Worm (Caenorhabditis elegans) whole organism, L4/young adult: ENCODE data around the gene cutl-1.

Source experiments
- W03F9.2 ChIP-seq: fragments of 150-350 bp; optimal IDR thresholded peaks from 2 replicates; lab custom pipeline; 2014; ENCODE audit warnings: missing biosample characterization, missing genetic modification characterization
- dao-5 ChIP-seq: sonication (generic microtip); optimal IDR thresholded peaks from 2 replicates; lab custom pipeline; 2016; ENCODE audit warnings: missing genotype, missing genetic modification characterization, moderate library complexity, missing compliant biosample characterization
- him-1 ChIP-seq: sonication (generic microtip); optimal IDR thresholded peaks from 2 replicates; lab custom pipeline; 2016; ENCODE audit warnings: missing genotype, missing genetic modification reagents, missing genetic modification characterization, missing compliant biosample characterization

cutl-1 gene

DNA sequence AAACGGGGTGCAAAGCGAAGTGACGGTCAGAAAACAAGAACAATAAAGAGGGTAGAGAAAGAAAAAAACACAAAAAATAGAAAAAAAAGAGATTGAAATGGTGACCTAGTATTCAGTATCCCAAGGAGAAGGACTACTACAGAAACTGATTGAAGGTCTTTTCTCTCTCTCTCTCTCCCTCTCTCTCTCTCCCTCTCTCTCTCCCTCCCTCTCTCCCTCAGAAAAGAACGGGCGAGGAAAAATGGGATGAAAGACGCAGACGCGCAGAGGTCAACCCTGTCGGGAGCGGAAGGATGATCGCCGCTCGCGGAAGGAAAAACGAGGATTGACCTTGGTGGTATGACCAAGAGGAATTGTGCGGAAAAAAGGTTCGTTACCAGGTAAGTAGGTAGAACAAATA is 31.4 kb downstream of the cutl-1 start:
- no peak for TF ChIP-seq W03F9.2 (tag; lab: Kevin White, UChicago)
- TF ChIP-seq dao-5, result no peak
- no peak for TF ChIP-seq him-1 (tag; lab: Kevin White, UChicago)

ce11 chrV:13373643-13374042 is 32.3 kb downstream of the cutl-1 start:
- TF ChIP-seq him-1 (tag; lab: Kevin White, UChicago), result no peak
- TF ChIP-seq dao-5, result no peak
- TF ChIP-seq W03F9.2 (tag; lab: Kevin White, UChicago), result no peak

DNA sequence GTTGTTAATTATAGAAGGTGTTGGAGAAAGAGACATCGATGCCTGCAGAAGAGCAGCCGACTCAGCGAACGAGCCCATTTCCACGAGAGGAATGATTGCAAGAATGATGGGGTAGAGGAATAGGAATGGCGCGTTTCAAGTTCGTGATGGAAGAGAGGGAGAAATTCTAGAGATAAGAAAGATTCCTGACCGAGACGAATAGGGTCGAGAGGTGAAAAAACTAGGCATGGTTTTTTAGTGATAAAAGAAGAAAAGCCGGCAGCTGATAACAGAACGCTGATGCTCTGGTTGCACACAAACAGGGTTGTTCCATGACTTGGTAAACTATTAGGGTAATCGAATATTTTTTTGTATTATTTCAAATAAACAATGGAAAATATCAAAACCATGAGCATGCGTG is 33.1 kb downstream of the cutl-1 start:
- TF ChIP-seq W03F9.2 (tag; lab: Kevin White, UChicago) (no peak), him-1 (tag; lab: Kevin White, UChicago) (no peak), dao-5 (no peak)

- TF ChIP-seq dao-5 (no peak), him-1 (tag; lab: Kevin White, UChicago) (no peak), W03F9.2 (tag; lab: Kevin White, UChicago) (no peak)
These were observed 34.6 kb downstream of the cutl-1 start for ce11 chrV:13371336-13371735.

DNA sequence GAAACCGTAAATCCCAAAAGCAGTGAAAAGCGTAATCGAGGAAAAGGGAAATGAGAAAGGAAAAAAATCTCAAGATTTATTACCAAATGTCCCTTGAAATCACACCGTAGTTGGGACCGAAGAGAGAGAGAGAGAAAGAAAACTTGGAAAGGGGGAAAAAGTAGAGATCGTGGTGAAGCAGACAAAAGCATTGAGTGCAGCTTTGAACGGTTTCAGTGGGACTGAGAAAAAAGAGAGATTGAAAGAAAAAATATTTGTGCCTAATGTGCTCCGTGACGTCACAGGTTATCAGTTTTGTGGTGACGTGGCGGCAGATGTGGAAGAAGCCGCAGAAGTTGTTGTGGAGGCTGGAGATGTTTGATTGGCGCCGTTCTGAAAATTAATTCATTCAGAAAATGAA is 35.6 kb downstream of the cutl-1 start:
- TF ChIP-seq him-1 (tag; lab: Kevin White, UChicago) (no peak), dao-5 (no peak), W03F9.2 (tag; lab: Kevin White, UChicago) (no peak)

ce11 chrV:13369663-13370062 is 36.3 kb downstream of the cutl-1 start:
- no peak for TF ChIP-seq dao-5
- TF ChIP-seq him-1 (tag; lab: Kevin White, UChicago), result no peak
- TF ChIP-seq W03F9.2 (tag; lab: Kevin White, UChicago), result no peak

DNA sequence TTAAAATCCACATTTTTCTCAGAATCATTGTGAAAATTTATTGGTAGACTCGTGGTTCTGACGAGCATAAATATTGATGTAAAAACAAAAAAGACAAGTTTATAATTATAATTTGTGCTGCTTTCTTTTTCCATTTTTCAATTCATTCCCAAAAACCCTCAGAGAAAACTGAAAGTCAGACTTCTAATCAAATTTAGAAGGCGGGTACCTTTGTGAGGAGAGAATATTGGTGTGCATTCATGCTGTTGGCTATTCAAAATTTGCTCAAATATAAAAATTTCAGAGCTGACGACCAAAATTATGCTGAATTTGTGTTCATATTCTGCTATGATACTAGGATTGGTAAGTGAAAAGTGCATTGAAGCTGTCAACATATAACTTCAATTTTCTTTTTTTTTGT is 38.9 kb downstream of the cutl-1 start, which contains the start of gene srx-125:
Gene srx-125, plus strand, starts transcription at position 301 of the 400 bp plus-strand sequence.
- TF ChIP-seq W03F9.2 (tag; lab: Kevin White, UChicago) (no peak), him-1 (tag; lab: Kevin White, UChicago) (no peak), dao-5 (no peak)

- TF ChIP-seq dao-5, result no peak
- TF ChIP-seq W03F9.2 (tag; lab: Kevin White, UChicago), result no peak
- TF ChIP-seq him-1 (tag; lab: Kevin White, UChicago), result no peak
These were observed 39.4 kb downstream of the cutl-1 start for ce11 chrV:13366488-13366887.

ce11 chrV:13364227-13364626 is 41.7 kb downstream of the cutl-1 start:
- TF ChIP-seq dao-5, result no peak
- TF ChIP-seq W03F9.2 (tag; lab: Kevin White, UChicago), result no peak
- TF ChIP-seq him-1 (tag; lab: Kevin White, UChicago), result no peak

DNA sequence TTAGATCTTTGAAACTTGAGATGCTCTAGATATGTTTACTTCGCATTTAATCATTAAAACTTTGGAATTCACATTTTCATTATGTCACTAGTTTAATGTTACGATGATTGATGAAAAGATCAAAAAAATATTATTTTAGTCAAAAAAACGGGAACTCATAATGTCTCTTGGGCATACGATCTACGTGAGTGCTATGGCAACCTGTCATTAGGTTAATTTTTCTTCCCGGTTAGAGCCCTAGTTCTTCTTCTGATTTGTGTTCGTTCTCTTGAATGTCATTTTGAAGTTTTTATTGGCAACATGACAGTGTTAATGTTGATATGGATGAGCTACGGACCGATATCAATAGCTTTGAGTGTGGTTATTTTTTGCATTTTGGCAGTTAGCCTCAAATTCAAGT is 42.5 kb downstream of the cutl-1 start, which contains the start of gene srg-46:
Gene srg-46, plus strand, starts transcription at position 301 of the 400 bp plus-strand sequence.
- TF ChIP-seq W03F9.2 (tag; lab: Kevin White, UChicago) (no peak), dao-5 (no peak), him-1 (tag; lab: Kevin White, UChicago) (no peak)

DNA sequence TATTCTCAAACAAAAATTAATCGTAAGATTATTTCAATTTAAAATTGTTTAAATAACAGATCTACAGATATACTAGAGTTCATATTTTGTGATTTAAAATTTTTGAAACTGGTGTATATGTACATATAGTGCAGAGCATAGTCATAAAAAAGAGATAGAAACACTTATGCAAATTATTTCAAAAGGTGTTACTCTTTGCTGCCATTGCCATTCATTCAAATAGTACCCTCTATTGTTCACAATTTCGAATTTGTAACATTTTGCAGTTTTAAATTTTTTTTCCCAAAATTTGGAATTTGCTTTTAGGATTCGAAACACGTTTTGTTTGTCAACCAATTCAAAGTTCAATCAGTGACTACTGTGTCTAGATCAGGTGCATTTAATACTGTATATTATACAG is 45.7 kb downstream of the cutl-1 start, which contains the start of gene F32H5.4:
Gene F32H5.4, plus strand, starts transcription at position 301 of the 400 bp plus-strand sequence.
- TF ChIP-seq dao-5 (no peak), him-1 (tag; lab: Kevin White, UChicago) (no peak), W03F9.2 (tag; lab: Kevin White, UChicago) (no peak)

DNA sequence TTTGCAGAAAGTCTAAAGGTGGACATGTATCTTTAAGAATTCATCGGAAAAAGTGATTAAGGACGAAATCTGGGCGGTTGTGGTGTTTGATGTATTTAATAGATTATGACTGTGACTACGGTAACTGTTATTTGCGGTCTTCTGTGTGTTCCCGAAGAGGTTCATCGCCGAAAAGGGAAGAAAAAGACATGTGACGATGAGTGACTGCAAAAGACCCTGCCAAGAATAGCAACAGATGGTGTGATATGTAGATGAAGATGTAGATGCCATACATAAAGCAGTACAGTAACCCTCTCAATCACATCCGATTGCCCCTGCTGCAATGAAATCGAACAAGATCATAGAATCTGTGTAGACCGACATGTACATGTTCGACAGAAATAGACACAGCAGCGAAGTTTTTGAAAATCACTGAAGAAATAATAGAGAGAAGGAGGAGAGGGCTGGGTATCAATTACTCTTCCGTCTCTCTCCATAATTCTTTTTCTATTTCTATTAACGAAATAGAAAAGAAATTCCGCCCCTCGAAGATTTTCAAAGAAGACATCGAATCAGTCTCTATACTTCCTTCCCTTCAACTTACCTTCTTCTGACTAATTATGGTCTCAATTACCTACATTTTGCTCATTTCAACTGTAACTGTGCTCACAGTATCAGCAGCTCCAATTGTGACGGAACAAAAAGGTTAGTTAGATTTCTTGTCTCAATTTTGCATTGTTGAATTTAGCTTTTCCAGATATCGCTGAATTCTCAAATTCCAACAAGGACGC is 46.9 kb downstream of the cutl-1 start, which contains the start of gene F32H5.3:
Gene F32H5.3, plus strand, starts transcription at position 513 of the 770 bp plus-strand sequence.
- TF ChIP-seq him-1 (tag; lab: Kevin White, UChicago), result no peak
- no peak for TF ChIP-seq W03F9.2 (tag; lab: Kevin White, UChicago)
- TF ChIP-seq dao-5, result no peak

ce11 chrV:13357652-13358281 is 48.1 kb downstream of the cutl-1 start, which contains the start of gene F32H5.1:
F32H5.1 (minus strand) TSS chrV:13358037.
- TF ChIP-seq him-1 (tag; lab: Kevin White, UChicago), result no peak
- no peak for TF ChIP-seq dao-5
- no peak for TF ChIP-seq W03F9.2 (tag; lab: Kevin White, UChicago)

ce11 chrV:13356210-13356609 is 49.7 kb downstream of the cutl-1 start:
- TF ChIP-seq W03F9.2 (tag; lab: Kevin White, UChicago) (no peak), him-1 (tag; lab: Kevin White, UChicago) (no peak), dao-5 (no peak)
